Worm (Caenorhabditis elegans) whole organism, young adult: ENCODE data around the gene kin-34.

ENCODE experiments used
- B0261.1 ChIP-seq: sonication (generic microtip); optimal IDR thresholded peaks from 2 replicates; lab custom pipeline; 2016; ENCODE audit warnings: mild to moderate bottlenecking, missing genetic modification characterization, moderate library complexity, missing compliant biosample characterization
- F23B12.7 ChIP-seq: sonication (generic microtip); optimal IDR thresholded peaks from 2 replicates; lab custom pipeline; 2017; ENCODE audit warnings: missing genetic modification characterization, mild to moderate bottlenecking, missing compliant biosample characterization, antibody characterized with exemption, moderate library complexity; ENCODE audit not compliant: insufficient read depth
- F57C9.4 ChIP-seq: sonication (generic microtip); optimal IDR thresholded peaks from 2 replicates; lab custom pipeline; 2017; ENCODE audit warnings: mild to moderate bottlenecking, missing genetic modification characterization, missing compliant biosample characterization
- Y53F4B.3 ChIP-seq: fragments of 200-800 bp; sonication (Bioruptor generic); IDR thresholded peaks from 2 replicates; pipeline ENCODE4 v1.3.6; 2022; ENCODE audit warnings: missing genetic modification reagents, missing genetic modification characterization, missing compliant biosample characterization
- Y67H2A.10 ChIP-seq: fragments of 200-800 bp; sonication (Bioruptor generic); conservative IDR thresholded peaks from 2 replicates; pipeline ENCODE4 v1.3.6; 2022; ENCODE audit warnings: missing genetic modification reagents, missing genetic modification characterization, missing compliant biosample characterization
- Y95B8A.8 ChIP-seq: fragments of 200-800 bp; sonication (Bioruptor generic); IDR thresholded peaks from 2 replicates; pipeline ENCODE4 v1.3.6; 2022; ENCODE audit warnings: missing genetic modification reagents, missing genetic modification characterization, missing compliant biosample characterization
- ZK185.1 ChIP-seq: sonication (generic microtip); optimal IDR thresholded peaks from 2 replicates; lab custom pipeline; 2016; ENCODE audit warnings: mild to moderate bottlenecking, missing genetic modification characterization, missing compliant biosample characterization; ENCODE audit not compliant: poor library complexity, severe bottlenecking
- attf-3 ChIP-seq: fragments of 200-800 bp; sonication (Bioruptor generic); conservative IDR thresholded peaks from 2 replicates; pipeline ENCODE4 v1.3.6; 2022; ENCODE audit warnings: missing genetic modification reagents, missing genetic modification characterization, missing compliant biosample characterization
- attf-5 ChIP-seq: fragments of 200-800 bp; sonication (Bioruptor generic); optimal IDR thresholded peaks from 2 replicates; lab custom pipeline; 2018; ENCODE audit warnings: mild to moderate bottlenecking, missing genetic modification characterization, missing compliant biosample characterization
- cebp-2 ChIP-seq: fragments of 200-800 bp; sonication (Bioruptor generic); IDR thresholded peaks from 2 replicates; pipeline ENCODE4 v1.3.6; 2022; ENCODE audit warnings: missing genetic modification characterization, missing compliant biosample characterization
- ceh-40 ChIP-seq: fragments of 200-800 bp; sonication (Bioruptor generic); IDR thresholded peaks from 2 replicates; pipeline ENCODE4 v1.3.6; 2022; ENCODE audit warnings: missing genetic modification characterization, missing compliant biosample characterization
- ceh-58 ChIP-seq: fragments of 200-800 bp; sonication (Bioruptor generic); IDR thresholded peaks from 2 replicates; pipeline ENCODE4 v1.3.6; 2022; ENCODE audit warnings: missing genetic modification characterization, missing compliant biosample characterization
- ceh-91 ChIP-seq: fragments of 200-800 bp; sonication (Bioruptor generic); IDR thresholded peaks from 2 replicates; pipeline ENCODE4 v1.3.6; 2022; ENCODE audit warnings: missing genetic modification reagents, missing genetic modification characterization, missing compliant biosample characterization
- chd-7 ChIP-seq: sonication (generic microtip); optimal IDR thresholded peaks from 2 replicates; lab custom pipeline; 2016; ENCODE audit warnings: mild to moderate bottlenecking, missing genetic modification characterization, moderate library complexity, missing compliant biosample characterization
- die-1 ChIP-seq: sonication (generic microtip); optimal IDR thresholded peaks from 2 replicates; lab custom pipeline; 2016; ENCODE audit warnings: missing genotype, mild to moderate bottlenecking, missing genetic modification characterization, missing compliant biosample characterization
- dpff-1 ChIP-seq: sonication (generic microtip); optimal IDR thresholded peaks from 2 replicates; lab custom pipeline; 2017; ENCODE audit warnings: mild to moderate bottlenecking, missing genetic modification characterization, missing compliant biosample characterization
- dpl-1 ChIP-seq: fragments of 150-350 bp; optimal IDR thresholded peaks from 2 replicates; lab custom pipeline; 2014; ENCODE audit warnings: missing biosample characterization, missing genetic modification reagents, missing genetic modification characterization
- efl-1 ChIP-seq: fragments of 150-350 bp; optimal IDR thresholded peaks from 2 replicates; lab custom pipeline; 2014; ENCODE audit warnings: missing biosample characterization, missing genetic modification reagents, missing genetic modification characterization
- egl-44 ChIP-seq: fragments of 200-800 bp; sonication (Bioruptor generic); IDR thresholded peaks from 2 replicates; pipeline ENCODE4 v1.3.6; 2022; ENCODE audit warnings: missing genetic modification reagents, missing genetic modification characterization, missing compliant biosample characterization
- egrh-3 ChIP-seq: fragments of 200-800 bp; sonication (Bioruptor generic); IDR thresholded peaks from 2 replicates; pipeline ENCODE4 v1.3.6; 2022; ENCODE audit warnings: missing genetic modification reagents, missing genetic modification characterization, missing compliant biosample characterization
- ekl-4 ChIP-seq: fragments of 200-800 bp; sonication (Bioruptor generic); IDR thresholded peaks from 2 replicates; pipeline ENCODE4 v1.3.6; 2022; ENCODE audit warnings: missing genetic modification reagents, missing genetic modification characterization, missing compliant biosample characterization
- ets-4 ChIP-seq: fragments of 200-800 bp; sonication (Bioruptor generic); optimal IDR thresholded peaks from 2 replicates; lab custom pipeline; 2018; ENCODE audit warnings: mild to moderate bottlenecking, missing genetic modification characterization, missing compliant biosample characterization
- hmg-1.2 ChIP-seq: fragments of 200-800 bp; sonication (Bioruptor generic); IDR thresholded peaks from 2 replicates; pipeline ENCODE4 v1.3.6; 2022; ENCODE audit warnings: missing genetic modification reagents, missing genetic modification characterization, missing compliant biosample characterization
- hsf-1 ChIP-seq: fragments of 200-800 bp; sonication (Bioruptor generic); IDR thresholded peaks from 2 replicates; pipeline ENCODE4 v1.3.6; 2022; ENCODE audit warnings: missing genetic modification reagents, missing genetic modification characterization, missing compliant biosample characterization
- let-607 ChIP-seq, 2 experiments: fragments of 200-800 bp in 1 of 2; sonication (Bioruptor generic) in 1 of 2; sonication (generic microtip) in 1 of 2; optimal IDR thresholded peaks; 2 replicates each; lab custom pipeline; 2016 to 2018; ENCODE audit warnings: mild to moderate bottlenecking in 2 of 2, missing compliant biosample characterization in 2 of 2, missing genetic modification characterization in 2 of 2, moderate library complexity in 2 of 2, missing genotype in 1 of 2
- lin-40 ChIP-seq: sonication (generic microtip); optimal IDR thresholded peaks from 2 replicates; lab custom pipeline; 2016; ENCODE audit warnings: missing genetic modification characterization, mild to moderate bottlenecking, missing compliant biosample characterization, missing genotype, missing genetic modification reagents
- madf-3 ChIP-seq: fragments of 200-800 bp; sonication (Bioruptor generic); IDR thresholded peaks from 2 replicates; pipeline ENCODE4 v1.3.6; 2022; ENCODE audit warnings: missing genetic modification reagents, missing genetic modification characterization, missing compliant biosample characterization
- madf-6 ChIP-seq: fragments of 200-800 bp; sonication (Bioruptor generic); IDR thresholded peaks from 2 replicates; pipeline ENCODE4 v1.3.6; 2022; ENCODE audit warnings: missing genetic modification reagents, missing genetic modification characterization, missing compliant biosample characterization
- madf-8 ChIP-seq: fragments of 200-800 bp; sonication (Bioruptor generic); conservative IDR thresholded peaks from 2 replicates; pipeline ENCODE4 v1.3.6; 2022; ENCODE audit warnings: missing genetic modification reagents, missing genetic modification characterization, missing compliant biosample characterization
- nfya-2 ChIP-seq: fragments of 200-800 bp; sonication (Bioruptor generic); IDR thresholded peaks from 2 replicates; pipeline ENCODE4 v1.3.6; 2022; ENCODE audit warnings: missing genetic modification reagents, missing genetic modification characterization, missing compliant biosample characterization
- nfyb-1 ChIP-seq: fragments of 200-800 bp; sonication (Bioruptor generic); IDR thresholded peaks from 2 replicates; pipeline ENCODE4 v1.3.6; 2022; ENCODE audit warnings: missing genetic modification reagents, missing genetic modification characterization, missing compliant biosample characterization
- nhr-179 ChIP-seq: sonication (generic microtip); optimal IDR thresholded peaks from 2 replicates; lab custom pipeline; 2016; ENCODE audit warnings: mild to moderate bottlenecking, missing genetic modification characterization, missing compliant biosample characterization
- pbrm-1 ChIP-seq: fragments of 200-800 bp; sonication (Bioruptor generic); IDR thresholded peaks from 2 replicates; pipeline ENCODE4 v1.3.6; 2022; ENCODE audit warnings: missing genetic modification reagents, missing genetic modification characterization, missing compliant biosample characterization
- snpc-3.4 ChIP-seq: sonication (generic microtip); optimal IDR thresholded peaks from 2 replicates; lab custom pipeline; 2017; ENCODE audit warnings: missing genetic modification characterization, mild to moderate bottlenecking, missing compliant biosample characterization, antibody characterized with exemption, moderate library complexity, missing genotype, missing genetic modification reagents
- somi-1 ChIP-seq: fragments of 200-800 bp; sonication (Bioruptor generic); optimal IDR thresholded peaks from 2 replicates; lab custom pipeline; 2018; ENCODE audit warnings: mild to moderate bottlenecking, missing genetic modification characterization, missing compliant biosample characterization
- unc-62 ChIP-seq: fragments of 150-350 bp; optimal IDR thresholded peaks from 2 replicates; lab custom pipeline; 2014; ENCODE audit warnings: missing biosample characterization, missing genetic modification reagents, missing genetic modification characterization
- ztf-6 ChIP-seq: fragments of 200-800 bp; sonication (Bioruptor generic); IDR thresholded peaks from 2 replicates; pipeline ENCODE4 v1.3.6; 2022; ENCODE audit warnings: missing genetic modification reagents, missing genetic modification characterization, missing compliant biosample characterization

The kin-34 gene

ce11 chrV:234572-234971 lies 11.4 kb downstream of the kin-34 start, which contains the start of gene kin-33:
Gene kin-33, minus strand, starts transcription at chrV:234672.
- TF ChIP-seq attf-3 (GFP tag; lab: Robert Waterston, UW), result no peak
- no peak for TF ChIP-seq madf-6
- TF ChIP-seq lin-40 (tag; lab: Kevin White, UChicago), result no peak
- no peak for TF ChIP-seq hmg-1.2 (GFP tag; lab: Robert Waterston, UW)
- TF ChIP-seq ets-4, result no peak
- no peak for TF ChIP-seq ceh-91 (GFP tag; lab: Robert Waterston, UW)
- no peak for TF ChIP-seq pbrm-1 (GFP tag; lab: Robert Waterston, UW)
- TF ChIP-seq unc-62 (GFP tag; lab: Kevin White, UChicago), result no peak
- TF ChIP-seq cebp-2 (GFP tag; lab: Robert Waterston, UW), result no peak
- no peak for TF ChIP-seq die-1 (tag; lab: Kevin White, UChicago)
- no peak for TF ChIP-seq ekl-4 (GFP tag; lab: Robert Waterston, UW)
- no peak for TF ChIP-seq ZK185.1 (tag; lab: Kevin White, UChicago)
- no peak for TF ChIP-seq ceh-40 (GFP tag; lab: Robert Waterston, UW)
- TF ChIP-seq efl-1 (GFP tag; lab: Kevin White, UChicago), result no peak
- TF ChIP-seq madf-3 (GFP tag; lab: Robert Waterston, UW), result no peak
- TF ChIP-seq nfyb-1 (GFP tag; lab: Robert Waterston, UW), result no peak
- no peak for TF ChIP-seq F57C9.4
- no peak for TF ChIP-seq madf-8 (GFP tag; lab: Robert Waterston, UW)
- no peak for TF ChIP-seq ceh-58

ce11 chrV:219632-220031 lies 26.4 kb downstream of the kin-34 start, which contains the start of gene srh-80:
Gene srh-80, plus strand, starts transcription at chrV:219932.
- TF ChIP-seq nhr-179 (tag; lab: Kevin White, UChicago), result no peak
- TF ChIP-seq nfya-2 (GFP tag; lab: Robert Waterston, UW), result no peak
- TF ChIP-seq attf-5, result no peak
- no peak for TF ChIP-seq lin-40 (tag; lab: Kevin White, UChicago)
- TF ChIP-seq cebp-2 (GFP tag; lab: Robert Waterston, UW), result no peak
- TF ChIP-seq snpc-3.4, result no peak
- no peak for TF ChIP-seq somi-1 (GFP tag; lab: Kevin White, UChicago)
- no peak for TF ChIP-seq egl-44 (GFP tag; lab: Robert Waterston, UW)
- TF ChIP-seq let-607 (tag; optimal IDR thresholded peaks at IDR 0.05; lab: Kevin White, UChicago), result no peak
- no peak for TF ChIP-seq Y53F4B.3 (GFP tag; lab: Robert Waterston, UW)
- TF ChIP-seq nfyb-1 (GFP tag; lab: Robert Waterston, UW), result no peak
- no peak for TF ChIP-seq chd-7 (tag; lab: Kevin White, UChicago)
- TF ChIP-seq, all 124 proteins: peak for 0

- no peak for TF ChIP-seq ekl-4 (GFP tag; lab: Robert Waterston, UW)
- TF ChIP-seq egl-44 (GFP tag; lab: Robert Waterston, UW), result no peak
- no peak for TF ChIP-seq F23B12.7 (tag; lab: Kevin White, UChicago)
- TF ChIP-seq egrh-3 (GFP tag; lab: Robert Waterston, UW), result no peak
- TF ChIP-seq Y67H2A.10 (GFP tag; lab: Robert Waterston, UW), result no peak
- TF ChIP-seq dpff-1 (tag; lab: Kevin White, UChicago), result no peak
- TF ChIP-seq dpl-1 (GFP tag; lab: Kevin White, UChicago), result no peak
- TF ChIP-seq B0261.1 (tag; lab: Kevin White, UChicago), result no peak
- no peak for TF ChIP-seq nfyb-1 (GFP tag; lab: Robert Waterston, UW)
- no peak for TF ChIP-seq attf-5
- no peak for TF ChIP-seq ets-4
- no peak for TF ChIP-seq hsf-1 (GFP tag; lab: Robert Waterston, UW)
- no peak for TF ChIP-seq cebp-2 (GFP tag; lab: Robert Waterston, UW)
- no peak for TF ChIP-seq ztf-6
- TF ChIP-seq Y95B8A.8 (GFP tag; lab: Robert Waterston, UW), result no peak
Measured at ce11 chrV:216847-217246, 29.1 kb downstream of the kin-34 start, which contains the start of gene srh-78. Gene srh-78, plus strand, starts transcription at chrV:217147.
